Fruit fly (Drosophila melanogaster) whole organism: ENCODE measurements around the gene Cp7Fb.

ENCODE experiments used
- CG8478 ChIP-seq: fragments of >200 bp; optimal IDR thresholded peaks from 2 replicates; lab custom pipeline; 2018; ENCODE audit warnings: inconsistent platforms
- Dll ChIP-seq: fragments of >200 bp; optimal IDR thresholded peaks from 2 replicates; lab custom pipeline; 2017
- EcR ChIP-seq, 2 experiments: fragments of >200 bp; optimal IDR thresholded peaks; 2 replicates each; lab custom pipeline; 2017; ENCODE audit warnings: missing biosample characterization in 2 of 2, missing genetic modification characterization in 2 of 2, missing genetic modification reagents in 2 of 2
- pan ChIP-seq: fragments of >200 bp; optimal IDR thresholded peaks from 2 replicates; lab custom pipeline; 2017
- psq ChIP-seq: fragments of >200 bp; optimal IDR thresholded peaks from 2 replicates; lab custom pipeline; 2017
- usp ChIP-seq: fragments of >200 bp; optimal IDR thresholded peaks from 2 replicates; lab custom pipeline; 2017; ENCODE audit warnings: missing biosample characterization, missing genetic modification characterization, mixed read lengths

Gene Cp7Fb

DNA sequence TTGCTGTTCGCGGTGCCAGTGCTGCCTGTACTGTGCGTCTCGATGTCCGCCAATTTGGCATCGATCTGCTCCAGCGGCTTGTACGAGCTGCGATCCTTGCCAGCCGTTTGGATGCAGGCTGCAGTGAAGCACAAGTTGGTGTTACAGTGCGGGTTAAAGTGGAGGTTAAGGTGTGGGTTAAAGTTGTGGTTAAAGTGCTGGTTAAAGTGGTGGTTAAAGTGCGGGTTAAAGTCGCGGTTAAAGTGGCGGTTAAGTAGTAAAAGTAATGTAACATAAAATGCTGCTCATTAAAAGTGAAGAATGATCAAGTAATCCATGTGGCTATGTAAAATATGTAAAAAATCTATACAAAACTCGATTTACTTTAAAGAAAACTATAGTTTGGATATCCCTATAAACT lies 21.5 kb upstream of the Cp7Fb start:
- TF ChIP-seq psq (no peak), CG8478 (lab: Kevin White, UChicago) (no peak), usp (GFP tag; lab: Kevin White, UChicago) (no peak)

DNA sequence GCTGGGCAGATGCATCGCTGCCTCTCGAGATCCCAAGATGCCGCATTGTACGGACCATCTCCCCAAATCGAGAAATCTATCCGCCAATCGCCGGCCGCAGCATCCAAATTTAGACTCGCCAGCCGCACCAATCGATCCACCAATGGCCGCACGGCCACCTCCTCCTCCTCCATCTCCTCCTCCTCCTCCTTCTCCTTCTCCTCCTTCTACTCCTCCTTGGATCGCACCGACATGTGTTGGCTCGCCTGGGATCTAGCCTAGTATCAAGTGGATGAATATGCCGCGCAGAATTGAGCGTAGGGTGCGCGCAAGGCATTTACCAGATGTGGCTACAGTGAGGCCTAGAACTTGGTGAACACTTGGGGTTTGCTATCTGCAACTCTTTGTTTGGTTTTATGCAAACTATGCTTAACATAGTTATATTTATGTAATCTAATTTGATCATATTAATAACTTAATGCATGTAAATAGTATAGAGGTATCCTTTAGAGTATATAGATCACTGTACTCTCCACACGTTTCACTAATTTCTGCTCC lies 18.6 kb upstream of the Cp7Fb start, which contains the start of gene org-1:
TSS of gene org-1 (minus strand) at position 51 of the 537 bp plus-strand sequence.
- TF ChIP-seq usp (GFP tag; lab: Kevin White, UChicago), result no peak
- no peak for TF ChIP-seq pan (lab: Kevin White, UChicago)
- no peak for TF ChIP-seq Dll (lab: Kevin White, UChicago)
- TF ChIP-seq psq, result no peak
- TF ChIP-seq EcR (GFP tag; optimal IDR thresholded peaks at IDR 0.05; lab: Kevin White, UChicago), result no peak
- no peak for TF ChIP-seq CG8478 (lab: Kevin White, UChicago)

DNA sequence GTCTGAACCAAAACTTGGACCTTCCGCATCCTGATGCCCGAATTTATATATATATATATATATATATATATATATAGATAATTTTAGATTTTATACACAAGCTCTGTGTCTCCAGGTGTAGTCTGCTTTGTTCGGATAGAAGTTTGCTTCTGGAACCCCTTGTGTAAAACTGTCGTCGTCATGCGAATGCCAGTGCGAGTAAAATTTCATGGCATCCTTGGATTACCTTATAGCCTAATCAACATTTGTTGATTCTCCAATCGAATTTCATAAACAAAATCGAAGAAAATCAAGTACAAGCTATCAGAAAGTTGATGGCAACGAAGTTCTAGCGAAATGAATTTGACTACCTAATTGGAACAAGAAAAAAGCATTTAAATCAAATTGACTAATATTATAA lies 16.1 kb upstream of the Cp7Fb start, which contains the start of gene CG32713:
TSS of gene CG32713 (minus strand) at position 101 of the 400 bp plus-strand sequence.
- TF ChIP-seq pan (lab: Kevin White, UChicago) (no peak), usp (GFP tag; lab: Kevin White, UChicago) (no peak), Dll (lab: Kevin White, UChicago) (no peak), CG8478 (lab: Kevin White, UChicago) (no peak), psq (no peak), EcR (GFP tag; optimal IDR thresholded peaks at IDR 0.05; lab: Kevin White, UChicago) (no peak)

DNA sequence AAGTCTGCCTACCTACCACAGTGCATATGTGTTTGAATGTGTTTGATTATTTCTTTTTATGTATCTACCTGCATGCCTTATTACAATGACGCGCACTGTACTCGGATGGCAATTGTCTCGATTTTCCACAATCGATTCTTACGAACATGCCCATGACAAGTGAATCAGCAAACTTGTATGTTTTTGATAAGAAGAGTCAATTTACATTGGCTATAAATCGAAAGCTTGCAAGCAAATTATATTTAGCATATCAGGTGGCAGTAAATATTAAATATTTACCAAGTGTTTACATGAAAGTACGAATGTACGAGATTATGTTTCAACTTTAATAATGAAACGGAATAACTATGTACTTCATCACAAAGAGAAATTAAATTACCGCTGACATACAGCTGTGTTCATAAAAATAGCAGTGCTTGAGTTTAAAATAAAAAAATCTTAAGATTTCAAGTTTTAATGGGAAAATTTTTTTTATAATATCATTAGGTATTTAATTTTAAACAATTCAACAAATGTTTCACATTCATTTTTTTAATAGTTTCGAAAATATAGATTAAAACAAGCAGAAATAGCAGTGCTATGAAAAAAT lies 14.1 kb upstream of the Cp7Fb start:
- no peak for TF ChIP-seq EcR (GFP tag; optimal IDR thresholded peaks at IDR 0.05; lab: Kevin White, UChicago)
- TF ChIP-seq usp (GFP tag; lab: Kevin White, UChicago), result no peak
- TF ChIP-seq CG8478 (lab: Kevin White, UChicago), result no peak
- TF ChIP-seq pan (lab: Kevin White, UChicago), result no peak
- no peak for TF ChIP-seq psq
- TF ChIP-seq Dll (lab: Kevin White, UChicago), result no peak

DNA sequence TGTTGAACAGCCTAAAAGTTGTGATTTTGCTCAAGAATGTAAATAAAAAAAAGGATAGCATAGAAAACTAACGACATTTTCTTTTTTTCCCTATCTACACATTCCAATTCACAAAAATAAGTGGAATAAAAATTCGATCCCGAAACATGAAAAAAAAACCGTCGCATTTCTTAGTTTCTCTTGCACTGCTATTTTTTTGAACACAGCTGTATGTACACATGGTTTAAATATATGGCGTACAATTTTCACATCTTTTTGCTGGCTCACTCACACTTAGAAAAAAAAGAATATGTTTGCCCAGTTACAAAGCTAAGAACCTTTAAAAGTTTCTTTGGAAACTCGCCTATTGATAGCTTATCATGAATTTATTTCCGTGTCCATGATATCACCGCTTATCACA lies 13.4 kb upstream of the Cp7Fb start:
- TF ChIP-seq usp (GFP tag; lab: Kevin White, UChicago), result no peak
- no peak for TF ChIP-seq EcR (GFP tag; optimal IDR thresholded peaks at IDR 0.05; lab: Kevin White, UChicago)
- no peak for TF ChIP-seq pan (lab: Kevin White, UChicago)
- no peak for TF ChIP-seq CG8478 (lab: Kevin White, UChicago)
- TF ChIP-seq Dll (lab: Kevin White, UChicago), result no peak
- no peak for TF ChIP-seq psq

DNA sequence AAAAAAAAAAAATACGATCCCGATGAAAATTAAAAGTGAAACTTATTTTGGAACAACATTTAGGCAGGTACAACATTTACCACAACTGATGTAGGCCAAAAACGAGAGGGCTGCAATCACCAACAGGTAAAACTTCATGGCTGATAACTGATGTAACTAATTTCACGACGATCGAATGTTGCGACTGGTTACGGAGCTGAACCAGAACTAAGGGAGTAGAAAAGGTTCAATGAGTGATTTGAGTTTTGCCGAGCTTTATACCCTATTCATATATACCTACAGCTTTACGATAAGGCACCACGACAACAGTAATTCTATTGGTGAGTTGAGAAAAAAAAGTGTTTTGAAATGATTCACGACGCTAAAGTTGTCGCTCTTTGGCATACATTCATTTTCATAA lies 13.0 kb upstream of the Cp7Fb start, which contains the start of gene CG15347:
TSS of gene CG15347 (minus strand) at position 213 of the 400 bp plus-strand sequence.
- TF ChIP-seq EcR (GFP tag; optimal IDR thresholded peaks at IDR 0.05; lab: Kevin White, UChicago), result no peak
- no peak for TF ChIP-seq pan (lab: Kevin White, UChicago)
- no peak for TF ChIP-seq CG8478 (lab: Kevin White, UChicago)
- no peak for TF ChIP-seq Dll (lab: Kevin White, UChicago)
- no peak for TF ChIP-seq psq
- no peak for TF ChIP-seq usp (GFP tag; lab: Kevin White, UChicago)

DNA sequence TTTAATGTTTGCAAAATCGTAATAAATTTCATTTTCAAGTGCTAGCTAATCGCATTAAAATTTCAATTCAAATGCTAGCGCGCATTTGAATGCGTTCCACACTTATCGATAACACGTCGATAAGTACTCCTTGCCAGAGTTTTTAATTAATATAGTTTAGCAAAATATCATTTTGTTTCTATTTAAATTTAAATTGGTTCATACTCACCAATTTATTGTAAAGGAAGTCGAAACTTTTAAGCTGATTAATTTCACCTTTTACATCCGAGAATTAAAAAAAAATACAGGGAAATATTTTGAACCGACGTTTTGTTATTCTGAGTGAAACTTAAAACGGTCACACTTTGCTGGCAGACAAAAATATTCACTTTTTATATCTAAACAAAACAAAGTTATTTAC lies 12.5 kb upstream of the Cp7Fb start, which contains the start of gene Es2:
TSS of gene Es2 (plus strand) at position 333 of the 400 bp plus-strand sequence.
- TF ChIP-seq EcR (GFP tag; optimal IDR thresholded peaks at IDR 0.05; lab: Kevin White, UChicago), result no peak
- no peak for TF ChIP-seq CG8478 (lab: Kevin White, UChicago)
- no peak for TF ChIP-seq usp (GFP tag; lab: Kevin White, UChicago)
- no peak for TF ChIP-seq psq
- TF ChIP-seq Dll (lab: Kevin White, UChicago), result no peak
- TF ChIP-seq pan (lab: Kevin White, UChicago), result no peak

DNA sequence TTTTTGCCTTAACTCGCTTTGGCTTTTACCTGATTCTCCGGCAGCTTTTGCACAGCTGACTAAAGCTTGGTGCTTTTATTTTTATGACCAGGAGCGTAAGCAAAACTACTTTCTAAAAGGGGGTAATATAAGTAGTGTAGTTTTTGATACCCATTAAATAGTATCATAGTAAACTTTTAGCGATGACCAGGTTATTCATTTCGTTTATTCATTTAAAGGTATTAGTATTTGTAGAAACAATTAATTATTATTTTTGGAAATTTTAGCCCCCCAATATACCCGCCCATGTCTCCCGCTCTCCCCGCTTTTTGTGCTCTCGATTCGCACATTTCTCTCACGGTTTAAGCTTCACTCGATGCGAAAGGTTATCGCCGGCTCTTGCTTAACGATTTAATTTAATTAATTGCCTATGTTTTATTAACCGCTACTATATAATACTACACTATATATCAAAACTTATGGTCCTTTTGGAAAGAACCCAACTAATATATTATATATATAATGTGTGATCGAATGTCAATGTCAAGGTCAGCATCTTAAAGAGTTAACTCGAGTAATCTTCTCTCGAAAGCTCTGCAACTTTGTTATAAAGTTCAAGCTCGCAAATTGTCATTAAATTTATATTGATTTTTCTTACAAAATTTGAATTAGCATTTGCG lies 9.1 kb upstream of the Cp7Fb start, which contains the start of gene Sptr:
TSS of gene Sptr (minus strand) at position 61 of the 659 bp plus-strand sequence.
- TF ChIP-seq EcR (GFP tag; optimal IDR thresholded peaks at IDR 0.05; lab: Kevin White, UChicago), result no peak
- no peak for TF ChIP-seq Dll (lab: Kevin White, UChicago)
- TF ChIP-seq CG8478 (lab: Kevin White, UChicago), result no peak
- TF ChIP-seq psq, result no peak
- TF ChIP-seq pan (lab: Kevin White, UChicago), result no peak
- no peak for TF ChIP-seq usp (GFP tag; lab: Kevin White, UChicago)

DNA sequence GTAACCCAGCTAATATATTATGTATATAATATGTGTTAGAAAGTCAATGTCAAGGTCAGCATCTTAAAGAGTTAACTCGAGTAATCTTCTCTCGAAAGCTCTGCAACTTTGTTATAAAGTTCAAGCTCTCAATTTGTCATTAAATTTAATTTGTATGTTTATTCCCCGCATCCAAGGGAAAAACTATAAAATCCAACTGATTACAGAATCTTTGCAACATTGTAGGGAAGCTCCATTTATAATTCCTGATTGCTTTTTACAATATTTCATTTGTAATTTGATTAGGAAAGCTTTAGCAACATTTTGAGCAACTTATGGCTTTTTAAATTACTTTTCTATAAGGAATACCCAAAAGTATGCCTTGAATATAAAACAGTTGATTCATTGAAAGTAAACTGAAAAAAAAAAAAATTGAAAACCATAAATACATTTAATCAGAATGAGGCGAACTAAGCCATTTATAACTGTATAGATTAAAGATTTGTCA lies 6.9 kb upstream of the Cp7Fb start:
- no peak for TF ChIP-seq psq

DNA sequence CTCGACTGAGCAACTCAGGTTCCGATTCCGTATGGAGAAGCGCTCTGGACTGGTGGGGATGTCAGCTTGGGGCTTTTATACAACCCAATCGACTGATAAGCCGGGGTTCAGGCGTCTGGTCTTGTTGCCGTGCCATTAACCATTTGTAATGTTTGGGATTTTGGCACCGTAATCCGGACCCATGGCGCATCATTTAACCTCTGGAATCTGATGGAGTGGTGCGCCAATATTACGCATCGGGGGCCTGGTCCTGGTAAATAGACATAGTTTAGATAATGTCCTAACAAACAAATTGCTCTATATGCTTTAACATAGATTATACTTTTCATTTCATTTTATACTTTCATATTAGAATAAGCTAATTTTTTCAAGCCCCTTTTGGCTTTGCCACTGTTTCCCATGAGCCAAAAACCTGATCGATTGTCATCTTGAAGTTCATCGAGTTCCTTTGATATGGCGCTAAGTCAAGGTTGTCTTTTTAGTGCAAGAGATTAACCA lies 4.6 kb upstream of the Cp7Fb start, which contains the start of gene CG12116:
TSS of gene CG12116 (minus strand) at position 51 of the 498 bp plus-strand sequence.
- TF ChIP-seq usp (GFP tag; lab: Kevin White, UChicago), result no peak
- TF ChIP-seq CG8478 (lab: Kevin White, UChicago), result no peak
- no peak for TF ChIP-seq EcR (GFP tag; optimal IDR thresholded peaks at IDR 0.05; lab: Kevin White, UChicago)
- TF ChIP-seq Dll (lab: Kevin White, UChicago), result no peak
- no peak for TF ChIP-seq pan (lab: Kevin White, UChicago)
- TF ChIP-seq psq, result no peak

DNA sequence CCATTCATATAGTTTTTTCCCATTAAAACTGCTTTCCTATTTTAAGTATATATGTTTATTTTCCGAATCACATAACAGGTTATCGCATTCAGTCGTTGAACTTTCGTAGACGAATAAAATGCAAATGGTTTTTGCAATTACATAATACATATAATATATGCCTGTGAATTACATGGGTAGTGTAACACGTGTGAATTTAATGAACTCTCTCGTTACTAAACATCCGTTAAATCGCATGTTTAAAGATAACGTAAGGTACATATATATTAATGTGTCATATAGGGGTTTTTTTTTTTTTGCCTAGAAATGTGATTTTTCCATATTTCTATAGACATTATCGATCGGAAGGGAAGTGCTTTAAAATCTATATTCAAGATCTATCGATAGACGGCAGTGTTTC lies 4.0 kb upstream of the Cp7Fb start:
- no peak for TF ChIP-seq pan (lab: Kevin White, UChicago)

DNA sequence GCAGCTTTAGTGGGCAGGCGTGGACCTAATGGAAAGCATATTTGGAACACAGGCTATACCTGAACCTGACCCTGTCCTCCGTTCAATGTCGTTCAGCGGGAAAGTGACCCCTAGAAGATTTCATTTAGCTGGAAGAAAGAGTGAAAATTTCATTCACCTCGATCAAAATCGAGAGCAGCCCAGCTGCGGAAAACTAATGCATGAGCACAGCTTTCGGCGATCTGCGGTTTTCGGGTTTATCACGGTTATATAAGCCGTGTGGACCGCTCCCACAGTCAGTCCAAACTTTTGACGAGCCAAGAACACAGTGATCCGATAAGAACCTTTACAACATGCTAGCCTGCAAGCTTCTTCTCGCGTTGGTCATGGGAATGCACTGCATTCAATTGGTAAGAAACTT lies 3.0 kb upstream of the Cp7Fb start, which contains the start of gene Cp7Fa:
TSS of gene Cp7Fa (plus strand) at position 301 of the 400 bp plus-strand sequence.
- TF ChIP-seq Dll (lab: Kevin White, UChicago), result no peak
- TF ChIP-seq usp (GFP tag; lab: Kevin White, UChicago), result no peak
